Fruit fly (Drosophila melanogaster) whole organism, embryonic: ENCODE measurements around the gene CG5969.
A peak's percentile ranks its signal among the peaks of the same experiment; 100 is the strongest.

Experiments
- Aef1 ChIP-seq: fragments of 200-800 bp; sonication (Bioruptor generic); IDR thresholded peaks from 3 replicates; pipeline ENCODE4 v1.3.6; 2022; ENCODE audit warnings: missing biosample characterization, missing genetic modification characterization
- Awh ChIP-seq: fragments of 200-800 bp; sonication (Bioruptor generic); IDR thresholded peaks from 2 replicates; pipeline ENCODE4, ENCODE4 v1.3.6; 2022; ENCODE audit warnings: missing biosample characterization, missing genetic modification characterization
- CG10274 ChIP-seq: fragments of 200-800 bp; sonication (Bioruptor generic); optimal IDR thresholded peaks from 3 replicates; lab custom pipeline; 2017; ENCODE audit warnings: missing biosample characterization, mild to moderate bottlenecking, missing genetic modification characterization
- CG11456 ChIP-seq: fragments of 200-800 bp; sonication (Bioruptor generic); IDR thresholded peaks from 3 replicates; pipeline ENCODE4 v1.3.6; 2022; ENCODE audit warnings: missing biosample characterization, missing genetic modification characterization
- CG14860 ChIP-seq: fragments of 200-800 bp; sonication (Bioruptor generic); IDR thresholded peaks from 3 replicates; pipeline ENCODE4 v1.3.6; 2022; ENCODE audit warnings: missing biosample characterization, missing genetic modification characterization; ENCODE audit not compliant: partially characterized antibody
- CG16779 ChIP-seq: fragments of 200-800 bp; sonication (Bioruptor generic); IDR thresholded peaks from 2 replicates; pipeline ENCODE4 v1.3.6; 2022; ENCODE audit warnings: missing biosample characterization, missing genetic modification characterization
- CG1792 ChIP-seq: fragments of 200-800 bp; sonication (Bioruptor generic); optimal IDR thresholded peaks from 2 replicates; lab custom pipeline; 2016; ENCODE audit warnings: missing biosample characterization, missing genetic modification characterization
- CG3726 ChIP-seq: fragments of 200-800 bp; sonication (Bioruptor generic); IDR thresholded peaks from 3 replicates; pipeline ENCODE4, ENCODE4 v1.3.6; 2022; ENCODE audit warnings: missing biosample characterization, missing genetic modification characterization
- CG6254 ChIP-seq: fragments of 200-800 bp; sonication (Bioruptor generic); optimal IDR thresholded peaks from 3 replicates; lab custom pipeline; 2017; ENCODE audit warnings: mild to moderate bottlenecking, missing biosample characterization, missing genetic modification reagents, missing genetic modification characterization
- CG6765 ChIP-seq: fragments of 200-800 bp; sonication (Bioruptor generic); optimal IDR thresholded peaks from 3 replicates; lab custom pipeline; 2017; ENCODE audit warnings: missing biosample characterization, mild to moderate bottlenecking, missing genetic modification characterization
- CG6854 ChIP-seq: fragments of 200-800 bp; sonication (Bioruptor generic); optimal IDR thresholded peaks from 3 replicates; lab custom pipeline; 2017; ENCODE audit warnings: missing biosample characterization, mild to moderate bottlenecking, missing genetic modification characterization
- CG7271 ChIP-seq: fragments of 200-800 bp; sonication (Bioruptor generic); optimal IDR thresholded peaks from 2 replicates; lab custom pipeline; 2018; ENCODE audit warnings: missing biosample characterization, mild to moderate bottlenecking, missing genetic modification characterization, moderate library complexity
- CG9727 ChIP-seq: fragments of 200-800 bp; sonication (Bioruptor generic); optimal IDR thresholded peaks from 3 replicates; lab custom pipeline; 2017; ENCODE audit warnings: missing biosample characterization, mild to moderate bottlenecking, missing genetic modification characterization
- CoRest ChIP-seq: fragments of 200-800 bp; sonication (Bioruptor generic); optimal IDR thresholded peaks from 3 replicates; lab custom pipeline; 2018; ENCODE audit warnings: missing biosample characterization, mild to moderate bottlenecking, missing genetic modification characterization, moderate library complexity
- Deaf1 ChIP-seq: fragments of 200-800 bp; optimal IDR thresholded peaks from 3 replicates; lab custom pipeline; 2019; ENCODE audit warnings: missing biosample characterization, mild to moderate bottlenecking, missing genetic modification characterization, moderate library complexity
- Dll ChIP-seq: fragments of 200-800 bp; sonication (Bioruptor generic); IDR thresholded peaks from 4 replicates; pipeline ENCODE4 v1.3.6; 2022; ENCODE audit warnings: missing biosample characterization, missing genetic modification characterization; ENCODE audit not compliant: partially characterized antibody
- Doc3 ChIP-seq: fragments of 200-800 bp; sonication (Bioruptor generic); IDR thresholded peaks from 3 replicates; pipeline ENCODE4 v1.3.6; 2022; ENCODE audit warnings: missing biosample characterization, missing genetic modification characterization; ENCODE audit not compliant: partially characterized antibody
- Gug ChIP-seq: fragments of 200-800 bp; sonication (Bioruptor generic); IDR thresholded peaks from 4 replicates; pipeline ENCODE4 v1.3.6; 2022; ENCODE audit warnings: missing biosample characterization, missing genetic modification characterization
- H15 ChIP-seq: fragments of 200-800 bp; sonication (Bioruptor generic); IDR thresholded peaks from 3 replicates; pipeline ENCODE4 v1.3.6; 2022; ENCODE audit warnings: missing biosample characterization, missing genetic modification characterization
- Hand ChIP-seq: fragments of 200-800 bp; sonication (Bioruptor generic); optimal IDR thresholded peaks from 2 replicates; lab custom pipeline; 2017; ENCODE audit warnings: mild to moderate bottlenecking, missing biosample characterization, missing genetic modification reagents, missing genetic modification characterization
- Hmx ChIP-seq: fragments of 200-800 bp; sonication (Bioruptor generic); optimal IDR thresholded peaks from 2 replicates; lab custom pipeline; 2016; ENCODE audit warnings: missing biosample characterization, missing genetic modification characterization
- Hr3 ChIP-seq: fragments of 200-800 bp; sonication (Bioruptor generic); optimal IDR thresholded peaks from 3 replicates; lab custom pipeline; 2016; ENCODE audit warnings: missing biosample characterization, missing genetic modification characterization
- Lhr ChIP-seq: fragments of 200-800 bp; sonication (Bioruptor generic); optimal IDR thresholded peaks from 3 replicates; lab custom pipeline; 2017; ENCODE audit warnings: mild to moderate bottlenecking, missing biosample characterization, missing genetic modification reagents, missing genetic modification characterization
- NK7.1 ChIP-seq: fragments of 200-800 bp; sonication (Bioruptor generic); optimal IDR thresholded peaks from 3 replicates; lab custom pipeline; 2016; ENCODE audit warnings: missing biosample characterization, missing genetic modification characterization
- Nf-YC ChIP-seq: fragments of 200-800 bp; optimal IDR thresholded peaks from 3 replicates; lab custom pipeline; 2019; ENCODE audit warnings: missing biosample characterization, mild to moderate bottlenecking, missing genetic modification characterization, moderate library complexity
- Optix ChIP-seq: fragments of 200-800 bp; sonication (Bioruptor generic); IDR thresholded peaks from 3 replicates; pipeline ENCODE4 v1.3.6; 2022; ENCODE audit warnings: missing biosample characterization, missing genetic modification characterization
- Ravus ChIP-seq: fragments of 200-800 bp; sonication (Bioruptor generic); IDR thresholded peaks from 2 replicates; pipeline ENCODE4 v1.3.6; 2022; ENCODE audit warnings: missing biosample characterization, missing genetic modification characterization
- Sox100B ChIP-seq: fragments of 200-800 bp; sonication (Bioruptor generic); optimal IDR thresholded peaks from 3 replicates; lab custom pipeline; 2018; ENCODE audit warnings: missing biosample characterization, mild to moderate bottlenecking, missing genetic modification characterization
- ab ChIP-seq: fragments of 200-800 bp; sonication (Bioruptor generic); optimal IDR thresholded peaks from 2 replicates; lab custom pipeline; 2016; ENCODE audit warnings: missing biosample characterization, missing genetic modification characterization
- abd-A ChIP-seq: fragments of 200-800 bp; sonication (Bioruptor generic); optimal IDR thresholded peaks from 3 replicates; lab custom pipeline; 2019; ENCODE audit warnings: missing biosample characterization, mild to moderate bottlenecking, missing genetic modification characterization, moderate library complexity
- ara ChIP-seq: fragments of 200-800 bp; sonication (Bioruptor generic); IDR thresholded peaks from 2 replicates; pipeline ENCODE4 v1.3.6; 2022; ENCODE audit warnings: missing biosample characterization, missing genetic modification characterization
- bab2 ChIP-seq: fragments of 200-800 bp; sonication (Bioruptor generic); optimal IDR thresholded peaks from 2 replicates; lab custom pipeline; 2016; ENCODE audit warnings: missing biosample characterization, missing genetic modification characterization
- crc ChIP-seq: fragments of 200-800 bp; sonication (Bioruptor generic); optimal IDR thresholded peaks from 2 replicates; lab custom pipeline; 2016; ENCODE audit warnings: missing biosample characterization, missing genetic modification characterization
- dmrt99B ChIP-seq: fragments of 200-800 bp; sonication (Bioruptor generic); optimal IDR thresholded peaks from 2 replicates; lab custom pipeline; 2018; ENCODE audit warnings: missing biosample characterization, mild to moderate bottlenecking, missing genetic modification characterization, moderate library complexity
- h ChIP-seq: fragments of >200 bp; optimal IDR thresholded peaks from 2 replicates; lab custom pipeline; 2017
- klu ChIP-seq: fragments of 200-800 bp; sonication (Bioruptor generic); IDR thresholded peaks from 2 replicates; pipeline ENCODE4 v1.3.6; 2022; ENCODE audit warnings: missing biosample characterization, missing genetic modification characterization
- knrl ChIP-seq: fragments of 200-800 bp; sonication (Bioruptor generic); IDR thresholded peaks from 3 replicates; pipeline ENCODE4 v1.3.6; 2022; ENCODE audit warnings: missing biosample characterization, missing genetic modification characterization; ENCODE audit not compliant: partially characterized antibody
- lola ChIP-seq, 3 experiments: fragments of >200 bp in 2 of 3; fragments of 200-800 bp in 1 of 3; sonication (Bioruptor generic) in 1 of 3; optimal IDR thresholded peaks; 2 replicates each; lab custom pipeline; 2017 to 2019; ENCODE audit warnings: missing biosample characterization in 3 of 3, missing genetic modification characterization in 3 of 3, mild to moderate bottlenecking in 1 of 3, moderate library complexity in 1 of 3
- nerfin-1 ChIP-seq: fragments of 200-800 bp; sonication (Bioruptor generic); optimal IDR thresholded peaks from 3 replicates; lab custom pipeline; 2019; ENCODE audit warnings: missing biosample characterization, mild to moderate bottlenecking, missing genetic modification characterization, moderate library complexity
- nerfin-2 ChIP-seq: fragments of 200-800 bp; sonication (Bioruptor generic); IDR thresholded peaks from 2 replicates; pipeline ENCODE4 v1.3.6; 2022; ENCODE audit warnings: missing biosample characterization, missing genetic modification characterization; ENCODE audit not compliant: partially characterized antibody
- nom ChIP-seq: fragments of 200-800 bp; sonication (Bioruptor generic); optimal IDR thresholded peaks from 2 replicates; lab custom pipeline; 2017; ENCODE audit warnings: missing biosample characterization, missing genetic modification characterization, mild to moderate bottlenecking, moderate library complexity, missing genetic modification reagents
- run ChIP-seq: fragments of 200-800 bp; sonication (Bioruptor generic); optimal IDR thresholded peaks from 3 replicates; lab custom pipeline; 2018; ENCODE audit warnings: missing biosample characterization, mild to moderate bottlenecking, missing genetic modification characterization
- sens ChIP-seq: fragments of 200-800 bp; sonication (Bioruptor generic); peaks from one replicate; lab custom pipeline; 2016; ENCODE audit warnings: missing biosample characterization, missing genetic modification characterization
- sqz ChIP-seq: fragments of 200-800 bp; sonication (Bioruptor generic); optimal IDR thresholded peaks from 3 replicates; lab custom pipeline; 2018; ENCODE audit warnings: missing biosample characterization, mild to moderate bottlenecking, missing genetic modification characterization
- stwl ChIP-seq: fragments of 200-800 bp; sonication (Bioruptor generic); optimal IDR thresholded peaks from 3 replicates; lab custom pipeline; 2018; ENCODE audit warnings: missing biosample characterization, mild to moderate bottlenecking, missing genetic modification characterization, moderate library complexity
- sug ChIP-seq: fragments of 200-800 bp; optimal IDR thresholded peaks from 2 replicates; lab custom pipeline; 2019; ENCODE audit warnings: missing biosample characterization, mild to moderate bottlenecking, missing genetic modification characterization, moderate library complexity
- ttk ChIP-seq: fragments of 200-800 bp; sonication (Bioruptor generic); IDR thresholded peaks from 2 replicates; pipeline ENCODE4 v2.1.2; 2022; ENCODE audit warnings: missing biosample characterization, missing genetic modification characterization
- vnd ChIP-seq: fragments of 200-800 bp; sonication (Bioruptor generic); IDR thresholded peaks from 3 replicates; pipeline ENCODE4 v1.3.6; 2022; ENCODE audit warnings: missing biosample characterization, missing genetic modification characterization; ENCODE audit not compliant: partially characterized antibody

Gene CG5969

DNA sequence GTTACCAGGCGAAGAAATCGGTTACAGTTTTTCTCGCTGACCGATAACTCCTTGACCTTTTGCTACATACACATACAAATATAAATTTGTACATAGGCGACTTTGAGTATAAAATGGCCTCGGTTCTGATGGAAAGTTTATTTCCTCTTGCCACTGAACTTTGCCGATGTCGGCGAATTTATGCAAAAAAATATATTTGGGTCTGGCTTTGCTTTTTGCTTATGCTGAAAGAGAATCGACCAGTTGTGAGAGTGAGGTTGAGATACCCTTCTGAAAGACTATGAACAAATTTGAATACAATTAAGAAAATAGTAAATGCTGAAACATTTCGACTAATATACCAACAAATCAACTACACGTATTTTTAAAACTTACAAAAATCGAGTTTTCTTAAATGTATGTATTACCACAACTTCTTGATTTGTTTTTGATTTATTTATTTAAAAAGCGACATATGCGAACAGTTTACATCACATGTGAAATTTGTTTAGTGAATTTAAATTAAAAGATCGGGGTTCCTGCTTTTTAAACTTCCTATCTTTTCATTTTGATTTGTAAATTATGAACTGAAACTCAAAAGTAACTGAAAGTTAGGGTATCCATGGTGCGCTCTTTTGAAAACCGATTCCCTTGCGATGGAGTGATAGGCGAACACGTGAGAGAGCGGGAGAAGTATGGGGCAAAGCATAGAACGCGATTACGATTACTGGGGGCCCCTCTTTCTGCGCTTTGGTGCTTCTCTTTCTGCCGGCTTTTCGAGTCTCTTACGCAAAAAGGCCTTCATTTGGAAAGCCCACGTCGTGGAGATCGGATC, 35.7 kb downstream of the CG5969 start (continued):
- no peak for TF ChIP-seq nerfin-2 (GFP tag; lab: Robert Waterston, UW)
- TF ChIP-seq Gug (GFP tag; lab: Robert Waterston, UW): no peak
- TF ChIP-seq CG11456 (GFP tag; lab: Robert Waterston, UW): peak; percentile 56; the same call in 2 of the 3 replicates
- TF ChIP-seq CG10274 (GFP tag; lab: Kevin White, UChicago): peak; percentile 60
- peak; percentile 65 for TF ChIP-seq Hr3 (GFP tag; lab: Kevin White, UChicago)
- no peak for TF ChIP-seq vnd (GFP tag; lab: Robert Waterston, UW)
- no peak for TF ChIP-seq CG16779 (GFP tag; lab: Robert Waterston, UW)
- TF ChIP-seq ara (GFP tag; lab: Robert Waterston, UW): 0 out of 2 replicates have a peak, but pooled peaks have one; percentile 11
- peak; percentile 65 for TF ChIP-seq CG6254 (GFP tag; lab: Kevin White, UChicago)
- peak; percentile 78 for TF ChIP-seq Hmx (GFP tag; lab: Kevin White, UChicago)
- peak; percentile 97 for TF ChIP-seq sens (GFP tag; lab: Kevin White, UChicago)
- peak; percentile 60 for TF ChIP-seq Deaf1 (tag; lab: Kevin White, UChicago)
- no peak for TF ChIP-seq H15 (GFP tag; lab: Robert Waterston, UW)
- peak; percentile 47 for TF ChIP-seq crc (GFP tag; lab: Kevin White, UChicago)
- peak in 1 of 3 experiments; percentile 84 for TF ChIP-seq lola (GFP tag; optimal IDR thresholded peaks at IDR 0.05; lab: Kevin White, UChicago)
- peak; percentile 81 for TF ChIP-seq sug
- no peak; the same call in 1 of the 2 replicates for TF ChIP-seq klu (GFP tag; lab: Robert Waterston, UW)
- peak; percentile 88 for TF ChIP-seq CG9727 (GFP tag; lab: Kevin White, UChicago)
- no peak for TF ChIP-seq Optix (GFP tag; lab: Robert Waterston, UW)
- peak; percentile 36 for TF ChIP-seq CG1792 (GFP tag; lab: Kevin White, UChicago)
- no peak for TF ChIP-seq CG7271 (tag; lab: Kevin White, UChicago)
- peak; percentile 75 for TF ChIP-seq Nf-YC (tag; lab: Kevin White, UChicago)
- no peak for TF ChIP-seq abd-A (tag; lab: Kevin White, UChicago)
- peak; percentile 83 for TF ChIP-seq Hand (GFP tag; lab: Kevin White, UChicago)
- no peak for TF ChIP-seq Dll (GFP tag; lab: Robert Waterston, UW)
- no peak for TF ChIP-seq stwl (tag; lab: Kevin White, UChicago)
- peak; percentile 67 for TF ChIP-seq CG6854 (GFP tag; lab: Kevin White, UChicago)
- TF ChIP-seq CG14860: no peak
- no peak for TF ChIP-seq Ravus (GFP tag; lab: Robert Waterston, UW)
- TF ChIP-seq run (tag; lab: Kevin White, UChicago): peak; percentile 27
- peak; percentile 88 for TF ChIP-seq Sox100B (GFP tag; lab: Kevin White, UChicago)
- TF ChIP-seq NK7.1 (GFP tag; lab: Kevin White, UChicago): peak; percentile 41
- TF ChIP-seq Doc3 (GFP tag; lab: Robert Waterston, UW): no peak
- TF ChIP-seq Awh (GFP tag; lab: Robert Waterston, UW): 0 out of 2 replicates have a peak, but pooled peaks have one; percentile 33
- peak; percentile 78 for TF ChIP-seq dmrt99B (tag; lab: Kevin White, UChicago)
- TF ChIP-seq ttk (GFP tag; lab: Robert Waterston, UW): peak; percentile 13; the same call in 1 of the 2 replicates
- no peak for TF ChIP-seq h (lab: Kevin White, UChicago)
- TF ChIP-seq knrl (GFP tag; lab: Robert Waterston, UW): no peak
- peak; percentile 64 for TF ChIP-seq sqz (GFP tag; lab: Kevin White, UChicago)
- TF ChIP-seq nom (GFP tag; lab: Kevin White, UChicago): peak; percentile 39
- peak; percentile 91 for TF ChIP-seq CoRest (tag; lab: Kevin White, UChicago)
- no peak; the same call in 2 of the 3 replicates for TF ChIP-seq Aef1
- TF ChIP-seq CG3726 (GFP tag; lab: Robert Waterston, UW): no peak
- peak; percentile 76 for TF ChIP-seq bab2 (GFP tag; lab: Kevin White, UChicago)
- TF ChIP-seq Lhr: peak; percentile 28
- no peak for TF ChIP-seq ab (GFP tag; lab: Kevin White, UChicago)
- peak; percentile 66 for TF ChIP-seq nerfin-1 (tag; lab: Kevin White, UChicago)
- peak; percentile 80 for TF ChIP-seq CG6765 (GFP tag; lab: Kevin White, UChicago)
